Worm (Caenorhabditis elegans): ENCODE data around the gene W06H8.6.

ce11 chrV:6212566-6212965 lies 14.2 kb downstream of the W06H8.6 start:
- TF ChIP-seq pha-4 (tag; optimal IDR thresholded peaks at IDR 0.05): no peak
- no peak for TF ChIP-seq F52B5.7 (tag; optimal IDR thresholded peaks at IDR 0.05)
- no peak for TF ChIP-seq nhr-80 (tag; optimal IDR thresholded peaks at IDR 0.05)
- TF ChIP-seq F33H1.4 (GFP tag; IDR thresholded peaks at IDR 0.05): no peak
- TF ChIP-seq tbp1 (GFP tag; optimal IDR thresholded peaks at IDR 0.05): no peak
- TF ChIP-seq him-1 (tag; optimal IDR thresholded peaks at IDR 0.05): no peak
- no peak for TF ChIP-seq bed-1 (GFP tag; IDR thresholded peaks at IDR 0.05)
- no peak for TF ChIP-seq nhr-120 (GFP tag; IDR thresholded peaks at IDR 0.05)
- no peak for TF ChIP-seq fkh-3 (tag; optimal IDR thresholded peaks at IDR 0.05)

Measured in whole organism, young adult.